Worm (Caenorhabditis elegans): Measurements from ENCODE around the gene sra-35.

sra-35 gene

ce11 chrII:4537141-4537540, 9.4 kb upstream of the sra-35 start, which contains the start of gene sra-33:
Gene sra-33 (minus strand): TSS chrII:4537241.
- TF ChIP-seq ztf-29 (GFP tag; IDR thresholded peaks at IDR 0.05) = no peak
- TF ChIP-seq ztf-23 (GFP tag; IDR thresholded peaks at IDR 0.05) = no peak
- no peak for TF ChIP-seq T22C8.4 (GFP tag; IDR thresholded peaks at IDR 0.05)
- TF ChIP-seq med-1 (GFP tag; optimal IDR thresholded peaks at IDR 0.05; ENCODE audit: insufficient read depth) = no peak
- TF ChIP-seq cog-1 (tag; optimal IDR thresholded peaks at IDR 0.05) = no peak
- TF ChIP-seq flt-1 (GFP tag; IDR thresholded peaks at IDR 0.05) = no peak
- no peak for TF ChIP-seq tab-1 (GFP tag; IDR thresholded peaks at IDR 0.05)
- TF ChIP-seq klf-2 (GFP tag; conservative IDR thresholded peaks at IDR 0.05) = no peak
- TF ChIP-seq ref-1 (GFP tag; conservative IDR thresholded peaks at IDR 0.05) = no peak

DNA sequence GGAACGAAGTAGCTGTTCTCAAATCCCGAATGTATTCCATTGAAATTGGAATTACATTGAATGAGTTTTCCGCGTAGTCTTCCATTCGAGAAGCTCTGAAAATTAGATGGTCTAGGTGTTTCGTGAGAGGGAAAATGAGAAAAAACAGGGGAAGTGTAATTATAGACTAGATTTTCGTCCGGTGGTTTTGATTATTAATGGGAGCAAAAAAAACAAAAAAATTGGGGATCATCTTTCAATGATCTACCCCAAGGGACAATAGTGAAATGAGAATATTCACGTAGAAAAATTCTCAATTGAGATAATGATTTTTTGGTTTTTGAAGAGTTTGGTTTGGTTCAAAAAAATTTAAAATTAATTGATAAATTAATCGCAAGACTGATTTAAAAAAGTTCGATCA, 4.2 kb upstream of the sra-35 start, which contains the start of gene sra-32:
Gene sra-32, minus strand, starts transcription at position 101 of the 400 bp plus-strand sequence.
- TF ChIP-seq klf-2 (GFP tag; conservative IDR thresholded peaks at IDR 0.05) (no peak), med-1 (GFP tag; optimal IDR thresholded peaks at IDR 0.05; ENCODE audit: insufficient read depth) (no peak), ztf-23 (GFP tag; IDR thresholded peaks at IDR 0.05) (no peak), cog-1 (tag; optimal IDR thresholded peaks at IDR 0.05) (no peak), T22C8.4 (GFP tag; IDR thresholded peaks at IDR 0.05) (no peak), ref-1 (GFP tag; conservative IDR thresholded peaks at IDR 0.05) (no peak), tab-1 (GFP tag; IDR thresholded peaks at IDR 0.05) (no peak), flt-1 (GFP tag; IDR thresholded peaks at IDR 0.05) (no peak), ztf-29 (GFP tag; IDR thresholded peaks at IDR 0.05) (no peak)

- no peak for TF ChIP-seq tab-1 (GFP tag; IDR thresholded peaks at IDR 0.05)
- no peak for TF ChIP-seq ref-1 (GFP tag; conservative IDR thresholded peaks at IDR 0.05)
- no peak for TF ChIP-seq ztf-29 (GFP tag; IDR thresholded peaks at IDR 0.05)
- no peak for TF ChIP-seq cog-1 (tag; optimal IDR thresholded peaks at IDR 0.05)
- TF ChIP-seq T22C8.4 (GFP tag; IDR thresholded peaks at IDR 0.05) = no peak
- no peak for TF ChIP-seq flt-1 (GFP tag; IDR thresholded peaks at IDR 0.05)
- TF ChIP-seq ztf-23 (GFP tag; IDR thresholded peaks at IDR 0.05) = no peak
- no peak for TF ChIP-seq klf-2 (GFP tag; conservative IDR thresholded peaks at IDR 0.05)
- no peak for TF ChIP-seq med-1 (GFP tag; optimal IDR thresholded peaks at IDR 0.05; ENCODE audit: insufficient read depth)
These were observed 2.5 kb downstream of the sra-35 start for ce11 chrII:4525185-4525584.

DNA sequence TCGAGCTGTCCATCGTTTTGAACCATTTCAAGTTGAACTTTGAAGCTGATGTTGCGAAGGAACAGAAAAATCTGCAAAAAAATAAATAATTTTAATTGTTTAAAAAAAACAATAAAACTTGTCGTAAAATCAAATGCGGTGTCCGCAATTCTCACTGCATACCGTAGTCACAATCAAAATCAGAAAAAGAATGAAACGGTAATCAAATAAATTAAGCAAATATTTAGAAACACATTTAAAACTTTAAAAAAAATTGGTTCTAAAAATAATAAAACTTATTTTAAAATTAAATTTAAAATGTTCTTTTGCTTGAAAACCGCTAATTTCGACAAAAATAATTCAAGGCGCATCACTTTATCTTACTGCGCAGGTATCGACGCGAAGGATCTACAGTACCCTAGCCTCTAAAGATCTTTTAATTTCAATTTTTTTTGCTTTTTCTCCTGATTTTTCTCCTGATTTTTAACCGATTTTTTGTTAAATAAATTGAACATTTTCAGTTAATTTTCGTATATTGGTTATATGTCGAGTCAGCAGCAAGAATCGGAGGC, 4.5 kb downstream of the sra-35 start, which contains the start of the genes B0304.4 and B0304.2:
Gene B0304.4, minus strand, starts transcription at position 101 of the 551 bp plus-strand sequence.
Gene B0304.2, plus strand, starts transcription at position 501 of the 551 bp plus-strand sequence.
- TF ChIP-seq ztf-29 (GFP tag; IDR thresholded peaks at IDR 0.05) (no peak), cog-1 (tag; optimal IDR thresholded peaks at IDR 0.05) (no peak), ref-1 (GFP tag; conservative IDR thresholded peaks at IDR 0.05) (no peak), ztf-23 (GFP tag; IDR thresholded peaks at IDR 0.05) (no peak), med-1 (GFP tag; optimal IDR thresholded peaks at IDR 0.05; ENCODE audit: insufficient read depth) (no peak), klf-2 (GFP tag; conservative IDR thresholded peaks at IDR 0.05) (no peak), tab-1 (GFP tag; IDR thresholded peaks at IDR 0.05) (no peak), T22C8.4 (GFP tag; IDR thresholded peaks at IDR 0.05) (no peak), flt-1 (GFP tag; IDR thresholded peaks at IDR 0.05) (no peak)

- TF ChIP-seq ztf-23 (GFP tag; IDR thresholded peaks at IDR 0.05) (no peak), T22C8.4 (GFP tag; IDR thresholded peaks at IDR 0.05) (no peak), med-1 (GFP tag; optimal IDR thresholded peaks at IDR 0.05; ENCODE audit: insufficient read depth) (no peak), ztf-29 (GFP tag; IDR thresholded peaks at IDR 0.05) (no peak)
These were observed 7.6 kb downstream of the sra-35 start for ce11 chrII:4519976-4520594.

ce11 chrII:4518300-4518907, 9.3 kb downstream of the sra-35 start, which contains the start of gene hlh-1:
Gene hlh-1 (plus strand): TSS chrII:4518574.
- TF ChIP-seq med-1 (GFP tag; optimal IDR thresholded peaks at IDR 0.05; ENCODE audit: insufficient read depth) (no peak), flt-1 (GFP tag; IDR thresholded peaks at IDR 0.05) (0 out of 2 replicates have a peak, but pooled peaks have one; percentile 16), tab-1 (GFP tag; IDR thresholded peaks at IDR 0.05) (no peak)

ce11 chrII:4517254-4517653, 10.4 kb downstream of the sra-35 start:
- TF ChIP-seq cog-1 (tag; optimal IDR thresholded peaks at IDR 0.05) (no peak), ref-1 (GFP tag; conservative IDR thresholded peaks at IDR 0.05) (no peak), tab-1 (GFP tag; IDR thresholded peaks at IDR 0.05) (no peak), klf-2 (GFP tag; conservative IDR thresholded peaks at IDR 0.05) (no peak), ztf-23 (GFP tag; IDR thresholded peaks at IDR 0.05) (no peak), ztf-29 (GFP tag; IDR thresholded peaks at IDR 0.05) (no peak), flt-1 (GFP tag; IDR thresholded peaks at IDR 0.05) (no peak), T22C8.4 (GFP tag; IDR thresholded peaks at IDR 0.05) (no peak), med-1 (GFP tag; optimal IDR thresholded peaks at IDR 0.05; ENCODE audit: insufficient read depth) (no peak)

DNA sequence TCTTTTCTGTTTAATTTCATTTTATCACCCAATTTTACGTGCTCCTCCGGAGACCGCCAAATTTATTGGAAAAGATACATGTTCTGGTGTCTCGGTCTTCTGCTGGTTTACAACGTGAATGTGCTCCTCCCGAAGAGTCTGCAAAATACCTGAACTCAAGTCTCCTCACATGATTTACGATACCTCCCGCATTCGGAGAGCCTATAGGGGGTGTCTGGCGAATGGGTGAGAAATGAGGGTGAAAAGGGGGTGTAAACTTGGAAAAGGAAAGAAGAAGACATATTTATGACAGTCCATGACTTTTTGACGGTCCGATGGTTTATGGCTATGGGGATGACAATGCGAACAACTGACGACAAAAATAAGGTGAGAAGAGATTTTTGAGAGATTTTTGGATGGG, 11.4 kb downstream of the sra-35 start:
- no peak for TF ChIP-seq ref-1 (GFP tag; conservative IDR thresholded peaks at IDR 0.05)
- 0 out of 2 replicates have a peak, but pooled peaks have one; percentile 13 for TF ChIP-seq flt-1 (GFP tag; IDR thresholded peaks at IDR 0.05)
- TF ChIP-seq tab-1 (GFP tag; IDR thresholded peaks at IDR 0.05) = no peak
- TF ChIP-seq T22C8.4 (GFP tag; IDR thresholded peaks at IDR 0.05) = no peak

DNA sequence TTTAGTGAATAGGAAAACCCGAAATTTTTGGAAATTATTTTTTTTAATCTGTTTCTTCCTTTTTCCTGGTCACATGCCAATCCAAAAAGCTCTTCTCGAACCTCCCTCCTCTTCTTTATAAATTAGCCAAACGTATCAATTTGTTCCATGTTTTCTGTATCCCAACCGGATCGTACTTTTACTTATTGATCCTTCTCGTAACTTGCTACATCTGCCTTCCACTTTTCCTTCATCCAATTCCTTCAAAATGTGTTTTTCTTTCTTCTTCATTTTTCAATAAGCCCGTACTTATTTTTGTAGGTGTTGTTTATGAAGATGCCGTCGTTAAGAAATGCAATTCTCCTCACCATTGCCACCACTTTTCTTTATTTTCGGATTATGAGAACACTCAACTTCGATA, 15.8 kb downstream of the sra-35 start, which contains the start of gene cyp-23A1:
Gene cyp-23A1, plus strand, starts transcription at position 301 of the 400 bp plus-strand sequence.
- no peak for TF ChIP-seq flt-1 (GFP tag; IDR thresholded peaks at IDR 0.05)
- no peak for TF ChIP-seq cog-1 (tag; optimal IDR thresholded peaks at IDR 0.05)
- TF ChIP-seq tab-1 (GFP tag; IDR thresholded peaks at IDR 0.05) = no peak
- TF ChIP-seq ref-1 (GFP tag; conservative IDR thresholded peaks at IDR 0.05) = no peak
- TF ChIP-seq ztf-23 (GFP tag; IDR thresholded peaks at IDR 0.05) = no peak
- TF ChIP-seq med-1 (GFP tag; optimal IDR thresholded peaks at IDR 0.05; ENCODE audit: insufficient read depth) = no peak
- TF ChIP-seq T22C8.4 (GFP tag; IDR thresholded peaks at IDR 0.05) = no peak
- TF ChIP-seq klf-2 (GFP tag; conservative IDR thresholded peaks at IDR 0.05) = no peak
- TF ChIP-seq ztf-29 (GFP tag; IDR thresholded peaks at IDR 0.05) = no peak

All from whole organism, midembryonic.